Fruit fly (Drosophila melanogaster) whole organism, embryonic: Measurements from ENCODE around the gene drpr.

ENCODE experiments used
- Adf1 ChIP-seq: fragments of 200-800 bp; sonication (Bioruptor generic); IDR thresholded peaks from 2 replicates; pipeline ENCODE4 v1.3.6; 2022; ENCODE audit warnings: missing biosample characterization, missing genetic modification characterization
- B-H1 ChIP-seq: fragments of 200-800 bp; sonication (Bioruptor generic); IDR thresholded peaks from 3 replicates; pipeline ENCODE4 v1.3.6; 2022; ENCODE audit warnings: missing biosample characterization, missing genetic modification characterization
- Blimp-1 ChIP-seq: fragments of 200-800 bp; sonication (Bioruptor generic); optimal IDR thresholded peaks from 3 replicates; lab custom pipeline; 2018; ENCODE audit warnings: missing biosample characterization, missing genetic modification characterization, mild to moderate bottlenecking, moderate library complexity, missing genetic modification reagents
- C15 ChIP-seq: fragments of 200-800 bp; sonication (Bioruptor generic); IDR thresholded peaks from 3 replicates; pipeline ENCODE4 v1.3.6; 2022; ENCODE audit warnings: missing biosample characterization, missing genetic modification characterization
- CG10267 ChIP-seq: fragments of 200-800 bp; sonication (Bioruptor generic); optimal IDR thresholded peaks from 2 replicates; lab custom pipeline; 2018; ENCODE audit warnings: missing biosample characterization, mild to moderate bottlenecking, missing genetic modification characterization, moderate library complexity
- CG10959 ChIP-seq: fragments of 200-800 bp; sonication (Bioruptor generic); IDR thresholded peaks from 2 replicates; pipeline ENCODE4 v1.3.6; 2022; ENCODE audit warnings: missing biosample characterization, missing genetic modification characterization
- CG11696 ChIP-seq: fragments of 200-800 bp; sonication (Bioruptor generic); IDR thresholded peaks from 2 replicates; pipeline ENCODE4 v1.3.6; 2022; ENCODE audit warnings: missing biosample characterization, missing genetic modification characterization
- CG12155 ChIP-seq: fragments of 200-800 bp; sonication (Bioruptor generic); optimal IDR thresholded peaks from 3 replicates; lab custom pipeline; 2016; ENCODE audit warnings: missing biosample characterization, missing genetic modification characterization
- CG1233 ChIP-seq: fragments of 200-800 bp; sonication (Bioruptor generic); optimal IDR thresholded peaks from 4 replicates; lab custom pipeline; 2018; ENCODE audit warnings: missing biosample characterization, mild to moderate bottlenecking, missing genetic modification characterization
- CG12391 ChIP-seq: fragments of 200-800 bp; sonication (Bioruptor generic); optimal IDR thresholded peaks from 3 replicates; lab custom pipeline; 2018; ENCODE audit warnings: missing biosample characterization, mild to moderate bottlenecking, missing genetic modification characterization, moderate library complexity
- CG13296 ChIP-seq: fragments of 200-800 bp; sonication (Bioruptor generic); optimal IDR thresholded peaks from 3 replicates; lab custom pipeline; 2018; ENCODE audit warnings: missing biosample characterization, mild to moderate bottlenecking, missing genetic modification characterization
- CG13424 ChIP-seq: fragments of 200-800 bp; sonication (Bioruptor generic); optimal IDR thresholded peaks from 2 replicates; lab custom pipeline; 2019; ENCODE audit warnings: missing biosample characterization, mild to moderate bottlenecking, missing genetic modification characterization, moderate library complexity
- CG14710 ChIP-seq: fragments of 200-800 bp; sonication (Bioruptor generic); optimal IDR thresholded peaks from 3 replicates; lab custom pipeline; 2019; ENCODE audit warnings: missing biosample characterization, mild to moderate bottlenecking, missing genetic modification characterization, moderate library complexity
- CG18619 ChIP-seq: fragments of 200-800 bp; sonication (Bioruptor generic); optimal IDR thresholded peaks from 3 replicates; lab custom pipeline; 2017; ENCODE audit warnings: missing biosample characterization, mild to moderate bottlenecking, missing genetic modification characterization
- CG2120 ChIP-seq: fragments of 200-800 bp; sonication (Bioruptor generic); optimal IDR thresholded peaks from 3 replicates; lab custom pipeline; 2016; ENCODE audit warnings: missing biosample characterization, missing genetic modification characterization
- CG2129 ChIP-seq: fragments of 200-800 bp; sonication (Bioruptor generic); IDR thresholded peaks from 2 replicates; pipeline ENCODE4 v1.3.6; 2022; ENCODE audit warnings: missing biosample characterization, missing genetic modification characterization; ENCODE audit not compliant: partially characterized antibody
- CG2199 ChIP-seq: fragments of 200-800 bp; sonication (Bioruptor generic); IDR thresholded peaks from 3 replicates; pipeline ENCODE4 v1.3.6; 2022; ENCODE audit warnings: missing biosample characterization, missing genetic modification characterization
- CG34376 ChIP-seq: fragments of 200-800 bp; sonication (Bioruptor generic); optimal IDR thresholded peaks from 2 replicates; lab custom pipeline; 2018; ENCODE audit warnings: missing biosample characterization, mild to moderate bottlenecking, missing genetic modification characterization
- CG4282 ChIP-seq: fragments of 200-800 bp; sonication (Bioruptor generic); optimal IDR thresholded peaks from 2 replicates; lab custom pipeline; 2016; ENCODE audit warnings: missing biosample characterization, missing genetic modification characterization
- CG5180 ChIP-seq: fragments of 200-800 bp; sonication (Bioruptor generic); optimal IDR thresholded peaks from 3 replicates; lab custom pipeline; 2017; ENCODE audit warnings: missing biosample characterization, missing genetic modification characterization, mild to moderate bottlenecking, moderate library complexity, missing genetic modification reagents
- CG6813 ChIP-seq: fragments of 200-800 bp; sonication (Bioruptor generic); optimal IDR thresholded peaks from 2 replicates; lab custom pipeline; 2017; ENCODE audit warnings: missing biosample characterization, missing genetic modification characterization, mild to moderate bottlenecking, moderate library complexity, missing genetic modification reagents
- CG8924 ChIP-seq: fragments of 200-800 bp; optimal IDR thresholded peaks from 3 replicates; lab custom pipeline; 2019; ENCODE audit warnings: missing biosample characterization, mild to moderate bottlenecking, missing genetic modification characterization, moderate library complexity
- CG9727 ChIP-seq: fragments of 200-800 bp; sonication (Bioruptor generic); optimal IDR thresholded peaks from 3 replicates; lab custom pipeline; 2017; ENCODE audit warnings: missing biosample characterization, mild to moderate bottlenecking, missing genetic modification characterization
- Deaf1 ChIP-seq: fragments of 200-800 bp; optimal IDR thresholded peaks from 3 replicates; lab custom pipeline; 2019; ENCODE audit warnings: missing biosample characterization, mild to moderate bottlenecking, missing genetic modification characterization, moderate library complexity
- Dfd ChIP-seq, 2 experiments: fragments of >200 bp; optimal IDR thresholded peaks; 2 replicates each; lab custom pipeline; 2017; ENCODE audit warnings: missing biosample characterization in 2 of 2, missing genetic modification characterization in 2 of 2
- Dll ChIP-seq: fragments of 200-800 bp; sonication (Bioruptor generic); IDR thresholded peaks from 4 replicates; pipeline ENCODE4 v1.3.6; 2022; ENCODE audit warnings: missing biosample characterization, missing genetic modification characterization; ENCODE audit not compliant: partially characterized antibody
- Dp ChIP-seq: fragments of 200-800 bp; sonication (Bioruptor generic); optimal IDR thresholded peaks from 2 replicates; lab custom pipeline; 2018; ENCODE audit warnings: missing biosample characterization, mild to moderate bottlenecking, missing genetic modification characterization, moderate library complexity
- Drgx ChIP-seq: fragments of 200-800 bp; sonication (Bioruptor generic); IDR thresholded peaks from 2 replicates; pipeline ENCODE4 v1.3.6; 2022; ENCODE audit warnings: missing biosample characterization, missing genetic modification characterization
- Gsc ChIP-seq: fragments of 200-800 bp; sonication (Bioruptor generic); IDR thresholded peaks from 2 replicates; pipeline ENCODE4 v1.3.6; 2022; ENCODE audit warnings: missing biosample characterization, missing genetic modification characterization
- HLH3B ChIP-seq: fragments of 200-800 bp; sonication (Bioruptor generic); IDR thresholded peaks from 2 replicates; pipeline ENCODE4 v1.3.6; 2022; ENCODE audit warnings: missing biosample characterization, missing genetic modification characterization
- HLHmδ ChIP-seq: fragments of 200-800 bp; sonication (Bioruptor generic); optimal IDR thresholded peaks from 2 replicates; lab custom pipeline; 2018; ENCODE audit warnings: missing biosample characterization, mild to moderate bottlenecking, missing genetic modification characterization, moderate library complexity
- Hr3 ChIP-seq: fragments of 200-800 bp; sonication (Bioruptor generic); optimal IDR thresholded peaks from 3 replicates; lab custom pipeline; 2016; ENCODE audit warnings: missing biosample characterization, missing genetic modification characterization
- Myb ChIP-seq: fragments of 200-800 bp; sonication (Bioruptor generic); optimal IDR thresholded peaks from 2 replicates; lab custom pipeline; 2016; ENCODE audit warnings: missing biosample characterization, missing genetic modification characterization
- Tbp ChIP-seq: fragments of >200 bp; optimal IDR thresholded peaks from 2 replicates; lab custom pipeline; 2018; ENCODE audit warnings: missing biosample characterization, missing genetic modification characterization
- Trl ChIP-seq, 3 experiments: fragments of >200 bp in 2 of 3; fragments of 200-800 bp in 1 of 3; sonication (Bioruptor generic) in 1 of 3; optimal IDR thresholded peaks; 2 replicates in 1 of 3; 3 replicates in 2 of 3; lab custom pipeline; 2016 to 2017; ENCODE audit warnings: missing biosample characterization in 1 of 3, missing genetic modification characterization in 1 of 3
- aop ChIP-seq: fragments of 200-800 bp; sonication (Bioruptor generic); IDR thresholded peaks from 2 replicates; pipeline ENCODE4 v1.3.6; 2022; ENCODE audit warnings: missing biosample characterization, missing genetic modification characterization
- bbx ChIP-seq: fragments of 200-800 bp; sonication (Bioruptor generic); IDR thresholded peaks from 2 replicates; pipeline ENCODE4 v1.3.6; 2022; ENCODE audit warnings: missing biosample characterization, missing genetic modification characterization; ENCODE audit not compliant: partially characterized antibody
- cg ChIP-seq: fragments of 200-800 bp; sonication (Bioruptor generic); optimal IDR thresholded peaks from 3 replicates; lab custom pipeline; 2019; ENCODE audit warnings: missing biosample characterization, mild to moderate bottlenecking, missing genetic modification characterization, moderate library complexity
- crol ChIP-seq: fragments of 200-800 bp; sonication (Bioruptor generic); IDR thresholded peaks from 2 replicates; pipeline ENCODE4 v1.3.6; 2022; ENCODE audit warnings: missing biosample characterization, missing genetic modification characterization
- dm ChIP-seq: fragments of 200-800 bp; sonication (Bioruptor generic); optimal IDR thresholded peaks from 3 replicates; lab custom pipeline; 2016; ENCODE audit warnings: missing biosample characterization, missing genetic modification characterization
- grn ChIP-seq: fragments of 200-800 bp; sonication (Bioruptor generic); optimal IDR thresholded peaks from 3 replicates; lab custom pipeline; 2017; ENCODE audit warnings: missing biosample characterization, missing genetic modification characterization
- gsb-n ChIP-seq: fragments of 200-800 bp; sonication (Bioruptor generic); optimal IDR thresholded peaks from 3 replicates; lab custom pipeline; 2018; ENCODE audit warnings: missing biosample characterization, mild to moderate bottlenecking, missing genetic modification characterization
- her ChIP-seq: fragments of 200-800 bp; sonication (Bioruptor generic); optimal IDR thresholded peaks from 2 replicates; lab custom pipeline; 2016; ENCODE audit warnings: missing biosample characterization, missing genetic modification characterization
- jumu ChIP-seq: fragments of 200-800 bp; sonication (Bioruptor generic); optimal IDR thresholded peaks from 3 replicates; lab custom pipeline; 2016; ENCODE audit warnings: missing biosample characterization, missing genetic modification characterization
- klu ChIP-seq: fragments of 200-800 bp; sonication (Bioruptor generic); IDR thresholded peaks from 2 replicates; pipeline ENCODE4 v1.3.6; 2022; ENCODE audit warnings: missing biosample characterization, missing genetic modification characterization
- luna ChIP-seq: fragments of 200-800 bp; sonication (Bioruptor generic); optimal IDR thresholded peaks from 2 replicates; lab custom pipeline; 2016; ENCODE audit warnings: missing biosample characterization, missing genetic modification characterization
- sens ChIP-seq: fragments of 200-800 bp; sonication (Bioruptor generic); peaks from one replicate; lab custom pipeline; 2016; ENCODE audit warnings: missing biosample characterization, missing genetic modification characterization
- ssp ChIP-seq: fragments of 200-800 bp; sonication (Bioruptor generic); IDR thresholded peaks from 2 replicates; pipeline ENCODE4 v1.3.6; 2022; ENCODE audit warnings: missing biosample characterization, missing genetic modification characterization
- tio ChIP-seq: fragments of 200-800 bp; sonication (Bioruptor generic); optimal IDR thresholded peaks from 2 replicates; lab custom pipeline; 2017; ENCODE audit warnings: missing biosample characterization, missing genetic modification characterization, inconsistent platforms

drpr gene

DNA sequence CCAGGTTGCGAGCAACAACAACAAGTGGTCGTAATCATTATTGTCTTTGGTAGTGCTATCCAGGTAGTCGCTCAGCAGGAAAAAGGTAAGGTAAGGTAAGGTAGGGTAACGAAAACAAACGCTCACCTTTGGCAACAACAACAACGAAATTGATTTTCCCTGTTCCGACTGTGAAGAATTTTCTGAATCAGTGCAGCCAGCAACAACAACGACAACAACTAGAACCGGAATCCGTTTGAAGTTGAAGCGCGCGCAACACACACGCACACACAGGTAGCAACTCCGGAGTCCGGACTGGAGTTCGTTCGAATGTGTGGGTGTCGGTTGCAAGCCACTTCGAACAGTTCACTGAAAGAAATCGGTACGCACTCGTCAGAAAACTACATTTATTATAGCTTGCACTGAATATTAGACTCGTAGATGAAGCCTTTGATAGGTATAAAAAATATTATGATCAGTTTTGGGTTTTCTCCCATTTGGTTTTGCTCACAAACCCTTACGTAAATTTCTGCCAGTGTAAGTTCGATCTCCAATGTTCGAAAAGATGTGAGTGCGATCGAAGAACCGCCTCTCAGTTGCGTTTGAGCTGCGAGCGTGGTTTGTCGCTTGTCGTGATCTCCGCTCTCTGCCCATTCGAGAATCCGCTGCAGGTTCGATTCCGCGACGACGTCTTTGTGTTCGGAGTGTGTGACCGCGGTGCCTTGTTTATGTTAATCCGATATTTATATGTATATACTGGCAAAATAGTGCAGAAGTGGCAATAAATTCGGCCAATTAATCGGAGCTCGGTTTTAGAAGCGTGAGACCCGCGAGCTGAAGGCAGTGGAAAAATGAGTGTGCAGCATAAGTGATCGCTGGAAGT lies 15.7 kb upstream of the drpr start, which contains the start of gene CG13921 (continued):
- TF ChIP-seq jumu (GFP tag; lab: Kevin White, UChicago) (peak; percentile 99), CG13296 (GFP tag; lab: Kevin White, UChicago) (peak; percentile 96), CG10267 (tag; lab: Kevin White, UChicago) (peak; percentile 99), Tbp (GFP tag; lab: Kevin White, UChicago) (no peak), CG8924 (tag; lab: Kevin White, UChicago) (peak; percentile 99), Dp (GFP tag; lab: Kevin White, UChicago) (peak; percentile 21), Myb (GFP tag; lab: Kevin White, UChicago) (peak; percentile 93), klu (peak; percentile 99), Dll (GFP tag; lab: Robert Waterston, UW) (no peak), CG12391 (tag; lab: Kevin White, UChicago) (peak; percentile 99), gsb-n (tag; lab: Kevin White, UChicago) (peak; percentile 99), CG4282 (GFP tag; lab: Kevin White, UChicago) (peak; percentile 96), her (GFP tag; lab: Kevin White, UChicago) (peak; percentile 97), CG1233 (GFP tag; lab: Kevin White, UChicago) (peak; percentile 99), Dfd (GFP tag; optimal IDR thresholded peaks at IDR 0.05; lab: Kevin White, UChicago) (no peak), CG2199 (GFP tag; lab: Robert Waterston, UW) (peak; percentile 100), B-H1 (GFP tag; lab: Robert Waterston, UW) (peak; percentile 98), CG2120 (GFP tag; lab: Kevin White, UChicago) (peak; percentile 98), Deaf1 (tag; lab: Kevin White, UChicago) (peak; percentile 86), CG13424 (tag; lab: Kevin White, UChicago) (peak; percentile 99), CG5180 (GFP tag; lab: Kevin White, UChicago) (peak; percentile 100), CG34376 (GFP tag; lab: Kevin White, UChicago) (peak; percentile 93), CG18619 (peak; percentile 98), ssp (GFP tag; lab: Robert Waterston, UW) (peak; percentile 92), cg (peak; percentile 86), CG2129 (GFP tag; lab: Robert Waterston, UW) (no peak), Drgx (GFP tag; lab: Robert Waterston, UW) (peak; percentile 100), dm (GFP tag; lab: Kevin White, UChicago) (peak; percentile 97), Adf1 (GFP tag; lab: Robert Waterston, UW) (peak; percentile 82), aop (GFP tag; lab: Robert Waterston, UW) (peak; percentile 97), CG14710 (tag; lab: Kevin White, UChicago) (peak; percentile 99), Gsc (GFP tag; lab: Robert Waterston, UW) (peak; percentile 89), CG11696 (GFP tag; lab: Robert Waterston, UW) (peak; percentile 96), HLHmδ (no peak), bbx (GFP tag; lab: Robert Waterston, UW) (no peak), Blimp-1 (GFP tag; lab: Kevin White, UChicago) (peak; percentile 98), CG10959 (GFP tag; lab: Robert Waterston, UW) (peak; percentile 100), luna (GFP tag; lab: Kevin White, UChicago) (peak; percentile 98), Hr3 (GFP tag; lab: Kevin White, UChicago) (peak; percentile 98), tio (peak; percentile 98), C15 (GFP tag; lab: Robert Waterston, UW) (peak; percentile 98), HLH3B (peak; percentile 99), sens (GFP tag; lab: Kevin White, UChicago) (peak; percentile 100), CG6813 (GFP tag; lab: Kevin White, UChicago) (peak; percentile 99), Trl (optimal IDR thresholded peaks at IDR 0.05; lab: Kevin White, UChicago) (peak; percentile 32 to 35), Trl (GFP tag; optimal IDR thresholded peaks at IDR 0.05; lab: Kevin White, UChicago) (peak; percentile 100), CG12155 (peak; percentile 98), grn (GFP tag; lab: Kevin White, UChicago) (peak; percentile 91), CG9727 (GFP tag; lab: Kevin White, UChicago) (peak; percentile 100), crol (GFP tag; lab: Robert Waterston, UW) (peak; percentile 77)
